Fruit fly (Drosophila melanogaster) whole organism, wandering third instar larva: Measurements from ENCODE around the gene CG14341.

Experiments used
- Abd-B ChIP-seq: fragments of >200 bp; optimal IDR thresholded peaks from 2 replicates; lab custom pipeline; 2017; ENCODE audit warnings: missing biosample characterization, missing genetic modification characterization
- CG32264 ChIP-seq: fragments of 200-800 bp; sonication (Bioruptor generic); optimal IDR thresholded peaks from 2 replicates; lab custom pipeline; 2016; ENCODE audit warnings: missing biosample characterization, missing genetic modification characterization
- CG9705 ChIP-seq: fragments of 200-800 bp; sonication (Bioruptor generic); optimal IDR thresholded peaks from 2 replicates; lab custom pipeline; 2018; ENCODE audit warnings: missing biosample characterization, mild to moderate bottlenecking, missing genetic modification characterization
- CrebA ChIP-seq: fragments of 200-800 bp; sonication (Bioruptor generic); optimal IDR thresholded peaks from 2 replicates; lab custom pipeline; 2016; ENCODE audit warnings: missing biosample characterization, mild to moderate bottlenecking, missing genetic modification characterization, borderline replicate concordance
- Dfd ChIP-seq: fragments of >200 bp; optimal IDR thresholded peaks from 2 replicates; lab custom pipeline; 2017; ENCODE audit warnings: missing biosample characterization, missing genetic modification characterization
- Dif ChIP-seq: fragments of 200-275, 200-300 bp; sonication (Bioruptor generic); optimal IDR thresholded peaks from 2 replicates; lab custom pipeline; 2018; ENCODE audit warnings: missing biosample characterization, missing genetic modification characterization; ENCODE audit not compliant: partially characterized antibody
- GATAd ChIP-seq: sonication (Bioruptor generic); optimal IDR thresholded peaks from 2 replicates; lab custom pipeline; 2016; ENCODE audit warnings: missing biosample characterization, missing genetic modification characterization
- HLH106 ChIP-seq: fragments of 200-800 bp; optimal IDR thresholded peaks from 3 replicates; lab custom pipeline; 2019; ENCODE audit warnings: missing biosample characterization, mild to moderate bottlenecking, missing genetic modification characterization, moderate library complexity
- Hnf4 ChIP-seq: fragments of 200-800 bp; sonication (Bioruptor generic); optimal IDR thresholded peaks from 2 replicates; lab custom pipeline; 2016; ENCODE audit warnings: missing biosample characterization, mild to moderate bottlenecking, missing genetic modification characterization
- Hr78 ChIP-seq: fragments of >200 bp; optimal IDR thresholded peaks from 2 replicates; lab custom pipeline; 2017; ENCODE audit warnings: missing biosample characterization, missing genetic modification characterization
- Hr83 ChIP-seq: fragments of 200-300 bp; sonication (Bioruptor generic); optimal IDR thresholded peaks from 2 replicates; lab custom pipeline; 2016; ENCODE audit warnings: missing biosample characterization, mild to moderate bottlenecking, missing genetic modification characterization, moderate library complexity; ENCODE audit not compliant: poor library complexity, severe bottlenecking
- Jra ChIP-seq: sonication (Bioruptor generic); optimal IDR thresholded peaks from 2 replicates; lab custom pipeline; 2016; ENCODE audit warnings: missing biosample characterization, missing genetic modification characterization
- Mio ChIP-seq: sonication (Bioruptor generic); optimal IDR thresholded peaks from 2 replicates; lab custom pipeline; 2016; ENCODE audit warnings: missing biosample characterization, missing genetic modification characterization
- Myc ChIP-seq: fragments of >200 bp; optimal IDR thresholded peaks from 2 replicates; lab custom pipeline; 2017
- N ChIP-seq: fragments of >200 bp; optimal IDR thresholded peaks from 2 replicates; lab custom pipeline; 2018; ENCODE audit warnings: missing biosample characterization, missing external identifiers, missing genetic modification characterization
- OdsH ChIP-seq: fragments of 200-800 bp; sonication (Bioruptor generic); optimal IDR thresholded peaks from 2 replicates; lab custom pipeline; 2016; ENCODE audit warnings: missing biosample characterization, mild to moderate bottlenecking, missing genetic modification characterization
- Rel ChIP-seq, 2 experiments: fragments of 200-800 bp; sonication (Bioruptor generic) in 1 of 2; optimal IDR thresholded peaks; 2 replicates in 1 of 2; 3 replicates in 1 of 2; lab custom pipeline; 2016 to 2019; ENCODE audit warnings: mild to moderate bottlenecking in 2 of 2, missing biosample characterization in 2 of 2, missing genetic modification characterization in 2 of 2, moderate library complexity in 1 of 2
- Sp1 ChIP-seq: fragments of 200-800 bp; sonication (Bioruptor generic); optimal IDR thresholded peaks from 3 replicates; lab custom pipeline; 2019; ENCODE audit warnings: missing biosample characterization, mild to moderate bottlenecking, missing genetic modification characterization, moderate library complexity
- Vsx2 ChIP-seq: fragments of 200-300, 225-300 bp; sonication (Bioruptor generic); optimal IDR thresholded peaks from 2 replicates; lab custom pipeline; 2018; ENCODE audit warnings: missing biosample characterization, missing genetic modification characterization; ENCODE audit not compliant: partially characterized antibody
- br ChIP-seq: fragments of 200-800 bp; sonication (Bioruptor generic); optimal IDR thresholded peaks from 2 replicates; lab custom pipeline; 2016; ENCODE audit warnings: missing biosample characterization, missing genetic modification characterization
- brk ChIP-seq: fragments of 200-800 bp; sonication (Bioruptor generic); optimal IDR thresholded peaks from 2 replicates; lab custom pipeline; 2016; ENCODE audit warnings: missing biosample characterization, mild to moderate bottlenecking, missing genetic modification characterization
- dl ChIP-seq, 2 experiments: fragments of 175-275, 200-275 bp in 1 of 2; fragments of 200-275 bp in 1 of 2; sonication (Bioruptor generic); optimal IDR thresholded peaks; lab custom pipeline; 2018; ENCODE audit warnings: mild to moderate bottlenecking in 2 of 2, missing biosample characterization in 2 of 2, missing genetic modification characterization in 2 of 2, moderate library complexity in 2 of 2; ENCODE audit not compliant: partially characterized antibody in 2 of 2, insufficient read depth in 1 of 2
- dmrt93B ChIP-seq: fragments of 200-800 bp; sonication (Bioruptor generic); optimal IDR thresholded peaks from 2 replicates; lab custom pipeline; 2018; ENCODE audit warnings: missing biosample characterization, mild to moderate bottlenecking, missing genetic modification characterization
- dsf ChIP-seq: sonication (Bioruptor generic); optimal IDR thresholded peaks from 2 replicates; lab custom pipeline; 2016; ENCODE audit warnings: missing biosample characterization, missing genetic modification characterization, borderline replicate concordance
- ey ChIP-seq: fragments of 200-800 bp; sonication (Bioruptor generic); optimal IDR thresholded peaks from 2 replicates; lab custom pipeline; 2016; ENCODE audit warnings: missing biosample characterization, missing genetic modification characterization
- foxo ChIP-seq, 2 experiments: fragments of 200-800 bp; sonication (Bioruptor generic); optimal IDR thresholded peaks; 2 replicates in 1 of 2; 3 replicates in 1 of 2; lab custom pipeline; 2016 to 2017; ENCODE audit warnings: missing biosample characterization in 2 of 2, missing genetic modification characterization in 2 of 2
- fru ChIP-seq: fragments of 200-800 bp; sonication (Bioruptor generic); optimal IDR thresholded peaks from 3 replicates; lab custom pipeline; 2016; ENCODE audit warnings: missing biosample characterization, mild to moderate bottlenecking, missing genetic modification characterization
- h ChIP-seq: fragments of 200-800 bp; sonication (Bioruptor generic); optimal IDR thresholded peaks from 3 replicates; lab custom pipeline; 2016; ENCODE audit warnings: missing biosample characterization, mild to moderate bottlenecking, missing genetic modification characterization
- jim ChIP-seq: fragments of 175-275, 200-325 bp; sonication (Bioruptor generic); optimal IDR thresholded peaks from 2 replicates; lab custom pipeline; 2016; ENCODE audit warnings: missing biosample characterization, mild to moderate bottlenecking, missing genetic modification characterization
- lola ChIP-seq: fragments of >200 bp; optimal IDR thresholded peaks from 2 replicates; lab custom pipeline; 2017; ENCODE audit warnings: missing biosample characterization, missing genetic modification characterization
- pan ChIP-seq: fragments of >200 bp; optimal IDR thresholded peaks from 2 replicates; lab custom pipeline; 2017
- psq ChIP-seq: fragments of 200-800 bp; sonication (Bioruptor generic); optimal IDR thresholded peaks from 3 replicates; lab custom pipeline; 2017; ENCODE audit warnings: missing biosample characterization, mild to moderate bottlenecking, missing genetic modification characterization, moderate library complexity
- rgr ChIP-seq: fragments of 200-800 bp; sonication (Bioruptor generic); optimal IDR thresholded peaks from 3 replicates; lab custom pipeline; 2016; ENCODE audit warnings: missing biosample characterization, mild to moderate bottlenecking, missing genetic modification characterization
- sage ChIP-seq: fragments of 200-800 bp; sonication (Bioruptor generic); optimal IDR thresholded peaks from 2 replicates; lab custom pipeline; 2016; ENCODE audit warnings: missing biosample characterization, mild to moderate bottlenecking, missing genetic modification characterization
- sv ChIP-seq: fragments of 200-800 bp; sonication (Bioruptor generic); optimal IDR thresholded peaks from 3 replicates; lab custom pipeline; 2016; ENCODE audit warnings: missing biosample characterization, missing genetic modification characterization
- tai ChIP-seq: sonication (Bioruptor generic); optimal IDR thresholded peaks from 2 replicates; lab custom pipeline; 2016; ENCODE audit warnings: missing biosample characterization, missing genetic modification characterization
- usp ChIP-seq: fragments of >200 bp; optimal IDR thresholded peaks from 2 replicates; lab custom pipeline; 2017; ENCODE audit warnings: missing biosample characterization, missing genetic modification characterization
- woc ChIP-seq: sonication (Bioruptor generic); optimal IDR thresholded peaks from 2 replicates; lab custom pipeline; 2016; ENCODE audit warnings: missing biosample characterization, mild to moderate bottlenecking, missing genetic modification characterization

The CG14341 gene

dm6 chr2L:1185642-1186497, 19.6 kb downstream of the CG14341 start, which contains the start of gene CG5001:
Gene CG5001 (plus strand): TSS chr2L:1185757.
- TF ChIP-seq h (GFP tag; lab: Kevin White, UChicago) (peak; percentile 80), jim (GFP tag; lab: Kevin White, UChicago) (no peak), Hnf4 (no peak), rgr (GFP tag; lab: Kevin White, UChicago) (peak; percentile 75), sv (GFP tag; lab: Kevin White, UChicago) (peak; percentile 64), Abd-B (GFP tag; lab: Kevin White, UChicago) (no peak), psq (GFP tag; lab: Kevin White, UChicago) (peak; percentile 79), lola (GFP tag; lab: Kevin White, UChicago) (no peak), pan (no peak), dsf (no peak), CG9705 (GFP tag; lab: Kevin White, UChicago) (peak; percentile 60), tai (GFP tag; lab: Kevin White, UChicago) (no peak), Jra (GFP tag; lab: Kevin White, UChicago) (no peak), Myc (lab: Kevin White, UChicago) (no peak), GATAd (GFP tag; lab: Kevin White, UChicago) (no peak), Dif (GFP tag; lab: Kevin White, UChicago) (peak; percentile 95), foxo (GFP tag; optimal IDR thresholded peaks at IDR 0.05; lab: Kevin White, UChicago) (peak in 1 of 2 experiments; percentile 79), Hr78 (GFP tag; lab: Kevin White, UChicago) (no peak), usp (GFP tag; lab: Kevin White, UChicago) (no peak), CrebA (GFP tag; lab: Kevin White, UChicago) (no peak), Dfd (GFP tag; lab: Kevin White, UChicago) (no peak), Vsx2 (GFP tag; lab: Kevin White, UChicago) (no peak), CG32264 (GFP tag; lab: Kevin White, UChicago) (peak; percentile 38), Sp1 (peak; percentile 62), dl (GFP tag; optimal IDR thresholded peaks at IDR 0.05; lab: Kevin White, UChicago; ENCODE audit: insufficient read depth in 1 of 2, partially characterized antibody in 2 of 2) (peak in 1 of 2 experiments; percentile 94), Hr83 (peak; percentile 58), dmrt93B (GFP tag; lab: Kevin White, UChicago) (no peak), brk (GFP tag; lab: Kevin White, UChicago) (no peak), woc (no peak), Mio (GFP tag; lab: Kevin White, UChicago) (no peak), N (no peak), Rel (GFP tag; optimal IDR thresholded peaks at IDR 0.05; lab: Kevin White, UChicago) (no peak), Rel (tag; optimal IDR thresholded peaks at IDR 0.05; lab: Kevin White, UChicago) (peak; percentile 78), ey (GFP tag; lab: Kevin White, UChicago) (peak; percentile 62), br (no peak), HLH106 (tag; lab: Kevin White, UChicago) (peak; percentile 83), sage (no peak), OdsH (GFP tag; lab: Kevin White, UChicago) (peak; percentile 75), fru (peak; percentile 14)

dm6 chr2L:1199166-1199565, 32.9 kb downstream of the CG14341 start, which contains the start of the genes CG5139 and CG43348:
Gene CG5139 (minus strand): TSS chr2L:1199266.
Gene CG43348 (plus strand): TSS chr2L:1199412.
- TF ChIP-seq dmrt93B (GFP tag; lab: Kevin White, UChicago) (no peak), Sp1 (no peak), Myc (lab: Kevin White, UChicago) (no peak), Rel (GFP tag; optimal IDR thresholded peaks at IDR 0.05; lab: Kevin White, UChicago) (no peak), Rel (tag; optimal IDR thresholded peaks at IDR 0.05; lab: Kevin White, UChicago) (no peak), HLH106 (tag; lab: Kevin White, UChicago) (no peak)
